Worm (Caenorhabditis elegans) whole organism, L2 larva: ENCODE measurements around the gene cyk-7.

Source experiments
- C34F6.9 ChIP-seq: fragments of 150-350 bp; optimal IDR thresholded peaks from 2 replicates; lab custom pipeline; 2014; ENCODE audit warnings: missing biosample characterization, missing genetic modification characterization
- F13H6.1 ChIP-seq: sonication (generic microtip); optimal IDR thresholded peaks from 2 replicates; lab custom pipeline; 2016; ENCODE audit warnings: missing genetic modification characterization, missing compliant biosample characterization
- R02D3.7 ChIP-seq: fragments of 150-350 bp; optimal IDR thresholded peaks from 2 replicates; lab custom pipeline; 2014; ENCODE audit warnings: missing biosample characterization, missing genetic modification characterization
- Y55F3AM.14 ChIP-seq: fragments of 200-800 bp; sonication (Bioruptor generic); optimal IDR thresholded peaks from 2 replicates; lab custom pipeline; 2018; ENCODE audit warnings: mild to moderate bottlenecking, missing genetic modification characterization, missing compliant biosample characterization
- alr-1 ChIP-seq: fragments of 150-350 bp; optimal IDR thresholded peaks from 2 replicates; lab custom pipeline; 2014; ENCODE audit warnings: missing biosample characterization, missing genetic modification characterization
- aly-2 ChIP-seq: fragments of 150-350 bp; optimal IDR thresholded peaks from 2 replicates; lab custom pipeline; 2014; ENCODE audit warnings: missing biosample characterization, missing genetic modification characterization
- blmp-1 ChIP-seq: sonication (generic microtip); optimal IDR thresholded peaks from 2 replicates; lab custom pipeline; 2017; ENCODE audit warnings: missing genetic modification characterization, mild to moderate bottlenecking, missing compliant biosample characterization, antibody characterized with exemption, moderate library complexity; ENCODE audit not compliant: insufficient read depth
- ceh-16 ChIP-seq: fragments of 150-350 bp; optimal IDR thresholded peaks from 2 replicates; lab custom pipeline; 2014; ENCODE audit warnings: missing biosample characterization, missing genetic modification characterization
- dmd-4 ChIP-seq: sonication (generic microtip); optimal IDR thresholded peaks from 2 replicates; lab custom pipeline; 2017; ENCODE audit warnings: missing biosample characterization, missing genetic modification characterization
- egl-27 ChIP-seq: sonication (generic microtip); optimal IDR thresholded peaks from 3 replicates; lab custom pipeline; 2017; ENCODE audit warnings: missing biosample characterization, missing genetic modification reagents, missing genetic modification characterization
- elt-1 ChIP-seq: fragments of 150-350 bp; optimal IDR thresholded peaks from 2 replicates; lab custom pipeline; 2014; ENCODE audit warnings: missing biosample characterization, missing genetic modification characterization
- gmeb-1 ChIP-seq: fragments of 150-350 bp; optimal IDR thresholded peaks from 2 replicates; lab custom pipeline; 2014; ENCODE audit warnings: missing biosample characterization, missing genetic modification characterization
- lin-11 ChIP-seq: fragments of 150-350 bp; sonication (generic microtip); optimal IDR thresholded peaks from 2 replicates; lab custom pipeline; 2014; ENCODE audit warnings: missing biosample characterization, missing genetic modification characterization, inconsistent platforms, mixed read lengths
- lin-39 ChIP-seq: fragments of 150-350 bp; optimal IDR thresholded peaks from 2 replicates; lab custom pipeline; 2014; ENCODE audit warnings: missing biosample characterization, missing genetic modification reagents, missing genetic modification characterization
- lsy-2 ChIP-seq, 2 experiments: fragments of 150-350 bp in 1 of 2; sonication (generic microtip) in 1 of 2; optimal IDR thresholded peaks; 2 replicates each; lab custom pipeline; 2014 to 2017; ENCODE audit warnings: missing biosample characterization in 2 of 2, missing genetic modification characterization in 2 of 2
- mab-5 ChIP-seq: fragments of 150-350 bp; optimal IDR thresholded peaks from 2 replicates; lab custom pipeline; 2014; ENCODE audit warnings: missing biosample characterization, missing genetic modification characterization
- nhr-129 ChIP-seq: fragments of 150-350 bp; optimal IDR thresholded peaks from 2 replicates; lab custom pipeline; 2014; ENCODE audit warnings: missing biosample characterization, missing genetic modification characterization
- nhr-21 ChIP-seq: fragments of 150-350 bp; optimal IDR thresholded peaks from 2 replicates; lab custom pipeline; 2014; ENCODE audit warnings: missing biosample characterization, missing genetic modification characterization
- nhr-23 ChIP-seq: fragments of 150-350 bp; optimal IDR thresholded peaks from 2 replicates; lab custom pipeline; 2014; ENCODE audit warnings: missing biosample characterization, missing genetic modification reagents, missing genetic modification characterization
- nhr-237 ChIP-seq: fragments of 150-350 bp; optimal IDR thresholded peaks from 2 replicates; lab custom pipeline; 2014; ENCODE audit warnings: missing biosample characterization, missing genetic modification characterization
- nhr-25 ChIP-seq: fragments of 150-350 bp; sonication (generic microtip); optimal IDR thresholded peaks from 3 replicates; lab custom pipeline; 2014; ENCODE audit warnings: missing biosample characterization, missing genetic modification characterization
- nhr-77 ChIP-seq: fragments of 150-350 bp; optimal IDR thresholded peaks from 2 replicates; lab custom pipeline; 2014; ENCODE audit warnings: missing biosample characterization, missing genetic modification characterization
- sem-4 ChIP-seq: fragments of 150-350 bp; optimal IDR thresholded peaks from 2 replicates; lab custom pipeline; 2014; ENCODE audit warnings: missing biosample characterization, missing genetic modification reagents, missing genetic modification characterization
- skn-1 ChIP-seq: sonication (generic microtip); optimal IDR thresholded peaks from 2 replicates; lab custom pipeline; 2017; ENCODE audit warnings: missing biosample characterization, missing genetic modification characterization
- sma-3 ChIP-seq: sonication (generic microtip); optimal IDR thresholded peaks from 2 replicates; lab custom pipeline; 2016; ENCODE audit warnings: missing genetic modification reagents, missing genetic modification characterization, missing compliant biosample characterization
- sma-9 ChIP-seq, 2 experiments: fragments of 150-350 bp in 1 of 2; sonication (generic microtip) in 1 of 2; optimal IDR thresholded peaks; 2 replicates each; lab custom pipeline; 2014 to 2016; ENCODE audit warnings: missing genetic modification characterization in 2 of 2, mild to moderate bottlenecking in 1 of 2, missing biosample characterization in 1 of 2, missing compliant biosample characterization in 1 of 2, missing genetic modification reagents in 1 of 2, moderate library complexity in 1 of 2
- snpc-4 ChIP-seq: fragments of 150-350 bp; optimal IDR thresholded peaks from 2 replicates; lab custom pipeline; 2014; ENCODE audit warnings: missing biosample characterization, missing genetic modification characterization
- unc-39 ChIP-seq: fragments of 150-350 bp; optimal IDR thresholded peaks from 2 replicates; lab custom pipeline; 2014; ENCODE audit warnings: missing biosample characterization, missing genetic modification characterization
- unc-55 ChIP-seq: fragments of 150-350 bp; sonication (generic microtip); optimal IDR thresholded peaks from 3 replicates; lab custom pipeline; 2014; ENCODE audit warnings: missing biosample characterization, missing genetic modification reagents, missing genetic modification characterization
- unc-62 ChIP-seq: fragments of 150-350 bp; optimal IDR thresholded peaks from 2 replicates; lab custom pipeline; 2014; ENCODE audit warnings: missing biosample characterization, missing genetic modification reagents, missing genetic modification characterization
- zag-1 ChIP-seq: fragments of 150-350 bp; optimal IDR thresholded peaks from 2 replicates; lab custom pipeline; 2014; ENCODE audit warnings: missing biosample characterization, missing genetic modification characterization
- ztf-4 ChIP-seq: fragments of 150-350 bp; optimal IDR thresholded peaks from 2 replicates; lab custom pipeline; 2014; ENCODE audit warnings: missing biosample characterization, missing genetic modification characterization

The cyk-7 gene

DNA sequence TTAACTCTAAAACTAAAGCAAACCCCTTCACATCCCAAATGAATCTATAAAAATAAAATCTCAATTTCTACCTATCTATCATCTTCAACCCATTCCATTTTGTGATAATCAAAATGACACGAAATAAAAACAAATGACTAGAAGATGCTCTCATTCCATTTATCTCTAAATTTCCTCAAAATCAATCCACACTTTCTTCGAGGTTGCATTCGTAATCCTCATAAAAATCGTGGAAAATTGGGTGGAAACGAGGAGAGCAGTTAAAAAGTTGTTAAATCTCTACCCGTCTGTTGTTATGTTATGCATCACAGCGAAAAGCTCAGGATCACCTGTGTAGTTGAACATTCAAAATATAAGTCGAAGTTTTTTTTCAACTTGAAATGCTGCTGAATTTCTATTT is 11.7 kb upstream of the cyk-7 start:
- no peak for TF ChIP-seq sma-3 (GFP tag; lab: Kevin White, UChicago)
- TF ChIP-seq, all 48 proteins: peak for 0

DNA sequence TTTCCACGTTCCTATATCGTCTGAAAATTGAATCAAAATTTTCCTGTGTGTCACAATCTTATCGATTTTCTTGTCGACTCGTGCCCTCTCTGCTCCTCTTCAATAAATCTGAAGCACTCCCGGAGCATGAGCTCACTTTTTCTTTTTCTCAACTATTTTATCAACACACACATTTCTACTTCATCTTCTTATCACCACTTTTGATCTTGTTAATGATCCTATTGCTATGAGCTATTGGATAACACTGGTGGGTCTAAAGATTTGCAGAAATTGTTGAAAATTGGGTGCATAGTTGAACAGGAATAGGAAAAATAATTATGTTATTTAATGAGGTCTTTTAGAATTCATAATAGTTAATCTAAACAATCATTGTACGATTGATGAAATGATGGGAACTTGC is 10.0 kb upstream of the cyk-7 start:
- TF ChIP-seq unc-39 (tag; lab: Kevin White, UChicago), result no peak
- TF ChIP-seq elt-1, result no peak
- no peak for TF ChIP-seq lin-11 (tag; lab: Kevin White, UChicago)
- no peak for TF ChIP-seq ceh-16 (tag; lab: Kevin White, UChicago)
- no peak for TF ChIP-seq gmeb-1 (tag; lab: Kevin White, UChicago)
- no peak for TF ChIP-seq nhr-25 (tag; lab: Kevin White, UChicago)
- TF ChIP-seq nhr-21 (tag; lab: Kevin White, UChicago), result no peak
- no peak for TF ChIP-seq R02D3.7
- no peak for TF ChIP-seq blmp-1 (tag; lab: Kevin White, UChicago)

DNA sequence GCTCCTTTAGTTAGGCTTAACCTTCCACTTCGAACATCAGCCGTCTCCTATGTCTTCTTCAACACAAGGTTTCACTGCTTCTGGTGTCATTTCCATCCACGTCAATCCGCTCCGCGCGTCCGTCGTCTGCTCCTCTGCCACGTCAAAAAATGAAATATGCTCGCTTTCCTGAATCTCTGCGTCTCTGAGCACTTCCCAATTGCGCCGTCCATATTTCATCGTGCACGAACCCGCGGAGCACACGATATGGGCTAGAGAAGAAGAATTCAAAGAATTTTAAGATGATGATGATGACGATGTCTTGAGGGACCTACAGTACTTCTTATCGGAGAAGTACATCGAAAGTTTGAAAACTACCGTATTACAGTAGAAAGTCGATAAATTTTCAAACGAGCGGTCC is 2.2 kb downstream of the cyk-7 start:
- TF ChIP-seq mab-5 (tag; lab: Kevin White, UChicago), result peak; percentile 71
- no peak for TF ChIP-seq unc-39 (tag; lab: Kevin White, UChicago)
- no peak for TF ChIP-seq zag-1
- no peak for TF ChIP-seq nhr-77 (tag; lab: Kevin White, UChicago)
- no peak for TF ChIP-seq nhr-23
- peak; percentile 10 for TF ChIP-seq unc-62 (GFP tag; lab: Kevin White, UChicago)
- TF ChIP-seq blmp-1 (tag; lab: Kevin White, UChicago), result no peak
- no peak for TF ChIP-seq lin-39 (tag; lab: Kevin White, UChicago)
- peak in 1 of 2 experiments; percentile 21 for TF ChIP-seq lsy-2 (tag; optimal IDR thresholded peaks at IDR 0.05; lab: Kevin White, UChicago)
- TF ChIP-seq, all 48 proteins: peak for 3

DNA sequence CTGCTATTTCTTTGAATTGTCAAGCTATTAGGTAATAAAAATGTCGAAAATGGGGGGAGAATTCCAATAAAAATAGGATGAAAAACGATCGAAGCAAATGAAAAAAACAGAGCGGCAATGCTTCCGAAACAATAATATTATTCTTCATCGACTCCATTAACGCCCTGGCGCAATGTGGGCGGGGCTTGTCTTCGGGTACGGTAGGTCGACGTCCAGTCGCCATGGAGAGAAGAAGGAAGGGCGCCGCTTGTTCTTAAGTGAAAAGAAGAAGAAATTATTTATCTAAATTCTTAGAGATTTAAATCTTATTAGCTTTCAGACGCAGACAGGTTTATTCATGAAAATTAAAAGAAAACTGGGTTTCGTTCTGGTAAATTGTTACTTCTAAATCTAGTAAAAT is 3.0 kb downstream of the cyk-7 start:
- TF ChIP-seq lsy-2 (tag; optimal IDR thresholded peaks at IDR 0.05; lab: Kevin White, UChicago), result peak in 1 of 2 experiments; percentile 76
- no peak for TF ChIP-seq alr-1 (tag; lab: Kevin White, UChicago)
- no peak for TF ChIP-seq ztf-4 (tag; lab: Kevin White, UChicago)
- no peak for TF ChIP-seq sma-9 (GFP tag; optimal IDR thresholded peaks at IDR 0.05; lab: Kevin White, UChicago)
- TF ChIP-seq sma-9 (tag; optimal IDR thresholded peaks at IDR 0.05; lab: Kevin White, UChicago), result no peak
- no peak for TF ChIP-seq skn-1 (tag; lab: Kevin White, UChicago)

DNA sequence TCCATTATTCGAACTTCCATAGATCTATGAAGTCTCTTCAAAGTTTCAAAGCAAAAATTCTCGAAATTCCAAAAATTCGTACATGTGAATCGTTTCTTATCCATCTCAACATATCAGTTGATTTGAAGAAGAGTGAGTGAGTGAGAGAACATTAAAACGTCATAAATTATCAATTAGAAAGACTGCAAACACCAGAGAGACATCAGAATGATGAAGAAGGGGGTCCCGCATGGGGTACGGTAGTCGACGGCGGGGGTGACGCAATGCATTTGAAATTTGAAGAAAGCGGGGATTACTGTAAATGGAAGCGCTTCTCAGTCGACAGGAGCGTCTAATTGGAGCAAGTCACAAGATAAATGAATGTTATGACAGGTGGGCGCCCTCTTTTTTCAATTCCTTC is 4.7 kb downstream of the cyk-7 start:
- TF ChIP-seq egl-27 (tag; lab: Kevin White, UChicago), result no peak
- TF ChIP-seq mab-5 (tag; lab: Kevin White, UChicago), result peak; percentile 74
- peak; percentile 22 for TF ChIP-seq F13H6.1 (tag; lab: Kevin White, UChicago)
- TF ChIP-seq lsy-2 (tag; optimal IDR thresholded peaks at IDR 0.05; lab: Kevin White, UChicago), result peak in 1 of 2 experiments; percentile 82
- no peak for TF ChIP-seq nhr-237 (tag; lab: Kevin White, UChicago)
- TF ChIP-seq R02D3.7, result no peak
- peak; percentile 6 for TF ChIP-seq nhr-129 (tag; lab: Kevin White, UChicago)
- peak; percentile 42 for TF ChIP-seq unc-55 (GFP tag; lab: Kevin White, UChicago)

DNA sequence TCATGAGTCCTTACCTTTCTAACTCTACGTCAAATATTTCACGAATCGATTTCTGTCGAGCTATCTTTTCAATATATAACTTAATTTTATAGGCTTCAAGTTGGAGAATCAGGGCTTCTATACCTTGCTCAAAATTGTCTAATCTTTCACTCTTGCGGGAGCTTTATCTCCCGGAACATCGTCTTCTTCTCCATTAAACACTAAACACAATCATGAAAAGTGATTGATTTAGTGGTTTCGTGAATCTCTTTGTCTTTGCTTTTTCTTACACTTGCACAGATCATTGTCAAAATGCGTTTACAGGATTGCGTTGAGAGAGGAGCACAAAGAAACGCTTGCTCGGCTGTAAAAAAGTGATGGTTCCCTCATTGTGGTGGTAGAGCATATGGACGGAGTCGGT is 6.8 kb downstream of the cyk-7 start:
- peak; percentile 64 for TF ChIP-seq mab-5 (tag; lab: Kevin White, UChicago)
- no peak for TF ChIP-seq snpc-4 (tag; lab: Kevin White, UChicago)

DNA sequence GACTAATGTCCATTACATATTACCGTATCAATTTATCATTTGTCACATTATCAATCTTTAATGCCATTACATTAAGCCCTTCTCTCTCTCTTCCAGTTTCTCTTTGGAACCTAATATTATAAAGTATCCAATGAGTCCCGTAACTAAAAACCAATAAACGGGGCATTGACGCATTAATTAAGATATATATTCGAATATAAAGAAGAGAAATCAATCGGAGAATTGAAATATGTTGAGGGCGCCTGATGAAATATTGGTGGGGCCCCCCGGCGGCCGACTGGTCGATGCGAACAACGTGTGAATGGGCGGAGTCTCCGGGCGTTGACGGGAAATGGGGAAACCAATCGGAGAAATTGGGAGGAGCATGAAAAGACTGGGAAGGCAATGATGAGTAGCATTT is 11.0 kb downstream of the cyk-7 start:
- TF ChIP-seq lsy-2 (tag; optimal IDR thresholded peaks at IDR 0.05; lab: Kevin White, UChicago) (peak in 1 of 2 experiments; percentile 68), sem-4 (tag; lab: Kevin White, UChicago) (peak; percentile 54), nhr-25 (tag; lab: Kevin White, UChicago) (peak; percentile 9), dmd-4 (tag; lab: Kevin White, UChicago) (no peak), Y55F3AM.14 (GFP tag; lab: Kevin White, UChicago) (no peak), F13H6.1 (tag; lab: Kevin White, UChicago) (peak; percentile 9), mab-5 (tag; lab: Kevin White, UChicago) (peak; percentile 98), nhr-23 (no peak), C34F6.9 (tag; lab: Kevin White, UChicago) (peak; percentile 6), aly-2 (tag; lab: Kevin White, UChicago) (no peak)
